Fruit fly (Drosophila melanogaster) whole organism, embryonic: ENCODE measurements around the gene CG33160.
A peak's percentile ranks its signal among the peaks of the same experiment; 100 is the strongest.

Experiments used
- CG12155 ChIP-seq: fragments of 200-800 bp; sonication (Bioruptor generic); optimal IDR thresholded peaks from 3 replicates; lab custom pipeline; 2016; ENCODE audit warnings: missing biosample characterization, missing genetic modification characterization
- CG12659 ChIP-seq: fragments of 200-800 bp; sonication (Bioruptor generic); optimal IDR thresholded peaks from 3 replicates; lab custom pipeline; 2017; ENCODE audit warnings: mild to moderate bottlenecking, missing biosample characterization, missing genetic modification reagents, missing genetic modification characterization
- CG13287 ChIP-seq: fragments of 200-800 bp; sonication (Bioruptor generic); IDR thresholded peaks from 2 replicates; pipeline ENCODE4 v1.3.6; 2022; ENCODE audit warnings: missing biosample characterization, missing genetic modification characterization; ENCODE audit not compliant: partially characterized antibody
- CG14710 ChIP-seq: fragments of 200-800 bp; sonication (Bioruptor generic); optimal IDR thresholded peaks from 3 replicates; lab custom pipeline; 2019; ENCODE audit warnings: missing biosample characterization, mild to moderate bottlenecking, missing genetic modification characterization, moderate library complexity
- CG2199 ChIP-seq: fragments of 200-800 bp; sonication (Bioruptor generic); IDR thresholded peaks from 3 replicates; pipeline ENCODE4 v1.3.6; 2022; ENCODE audit warnings: missing biosample characterization, missing genetic modification characterization
- CG3281 ChIP-seq: fragments of 200-800 bp; sonication (Bioruptor generic); optimal IDR thresholded peaks from 3 replicates; lab custom pipeline; 2017; ENCODE audit warnings: missing biosample characterization, mild to moderate bottlenecking, missing genetic modification characterization
- CG34224 ChIP-seq: fragments of 200-800 bp; sonication (Bioruptor generic); IDR thresholded peaks from 3 replicates; pipeline ENCODE4 v1.3.6; 2022; ENCODE audit warnings: missing biosample characterization, missing genetic modification characterization; ENCODE audit not compliant: partially characterized antibody
- CG43689 ChIP-seq: fragments of 200-800 bp; sonication (Bioruptor generic); IDR thresholded peaks from 2 replicates; pipeline ENCODE4 v1.3.6; 2022; ENCODE audit warnings: missing biosample characterization, missing genetic modification characterization
- CG4424 ChIP-seq: fragments of 200-800 bp; sonication (Bioruptor generic); optimal IDR thresholded peaks from 3 replicates; lab custom pipeline; 2016; ENCODE audit warnings: missing biosample characterization, missing genetic modification characterization
- CG6683 ChIP-seq: fragments of 200-800 bp; sonication (Bioruptor generic); optimal IDR thresholded peaks from 2 replicates; lab custom pipeline; 2017; ENCODE audit warnings: missing biosample characterization, mild to moderate bottlenecking, missing genetic modification characterization, missing genetic modification reagents
- CG6765 ChIP-seq: fragments of 200-800 bp; sonication (Bioruptor generic); optimal IDR thresholded peaks from 3 replicates; lab custom pipeline; 2017; ENCODE audit warnings: missing biosample characterization, mild to moderate bottlenecking, missing genetic modification characterization
- CG6813 ChIP-seq: fragments of 200-800 bp; sonication (Bioruptor generic); optimal IDR thresholded peaks from 2 replicates; lab custom pipeline; 2017; ENCODE audit warnings: missing biosample characterization, missing genetic modification characterization, mild to moderate bottlenecking, moderate library complexity, missing genetic modification reagents
- CG7271 ChIP-seq: fragments of 200-800 bp; sonication (Bioruptor generic); optimal IDR thresholded peaks from 2 replicates; lab custom pipeline; 2018; ENCODE audit warnings: missing biosample characterization, mild to moderate bottlenecking, missing genetic modification characterization, moderate library complexity
- CG9932 ChIP-seq: fragments of 200-800 bp; sonication (Bioruptor generic); IDR thresholded peaks from 2 replicates; pipeline ENCODE4 v1.3.6; 2022; ENCODE audit warnings: missing biosample characterization, missing genetic modification characterization
- Camta ChIP-seq: fragments of 200-800 bp; sonication (Bioruptor generic); optimal IDR thresholded peaks from 2 replicates; lab custom pipeline; 2016; ENCODE audit warnings: missing biosample characterization, missing genetic modification characterization
- Dp ChIP-seq: fragments of 200-800 bp; sonication (Bioruptor generic); optimal IDR thresholded peaks from 2 replicates; lab custom pipeline; 2018; ENCODE audit warnings: missing biosample characterization, mild to moderate bottlenecking, missing genetic modification characterization, moderate library complexity
- Ets97D ChIP-seq: fragments of 200-800 bp; sonication (Bioruptor generic); optimal IDR thresholded peaks from 3 replicates; lab custom pipeline; 2016; ENCODE audit warnings: missing biosample characterization, missing genetic modification characterization
- Fer1 ChIP-seq: fragments of 200-800 bp; sonication (Bioruptor generic); optimal IDR thresholded peaks from 2 replicates; lab custom pipeline; 2017; ENCODE audit warnings: missing biosample characterization, mild to moderate bottlenecking, missing genetic modification characterization
- HLH4C ChIP-seq: fragments of 200-800 bp; sonication (Bioruptor generic); IDR thresholded peaks from 3 replicates; pipeline ENCODE4 v1.3.6; 2022; ENCODE audit warnings: missing biosample characterization, missing genetic modification characterization; ENCODE audit not compliant: partially characterized antibody
- HmgZ ChIP-seq: fragments of 200-800 bp; sonication (Bioruptor generic); optimal IDR thresholded peaks from 2 replicates; lab custom pipeline; 2018; ENCODE audit warnings: missing biosample characterization, mild to moderate bottlenecking, missing genetic modification characterization
- Hsf ChIP-seq: fragments of 200-800 bp; sonication (Bioruptor generic); optimal IDR thresholded peaks from 3 replicates; lab custom pipeline; 2016; ENCODE audit warnings: missing biosample characterization, missing genetic modification characterization
- Mad ChIP-seq: fragments of 200-800 bp; sonication (Bioruptor generic); optimal IDR thresholded peaks from 2 replicates; lab custom pipeline; 2016; ENCODE audit warnings: missing biosample characterization, missing genetic modification characterization
- Med ChIP-seq: fragments of 200-800 bp; sonication (Bioruptor generic); peaks from one replicate; lab custom pipeline; 2016; ENCODE audit warnings: missing biosample characterization, missing genetic modification characterization, mild to moderate bottlenecking, inconsistent platforms, moderate library complexity
- Myb ChIP-seq: fragments of 200-800 bp; sonication (Bioruptor generic); optimal IDR thresholded peaks from 2 replicates; lab custom pipeline; 2016; ENCODE audit warnings: missing biosample characterization, missing genetic modification characterization
- NC2β ChIP-seq: fragments of 200-800 bp; sonication (Bioruptor generic); optimal IDR thresholded peaks from 2 replicates; lab custom pipeline; 2016; ENCODE audit warnings: missing biosample characterization, missing genetic modification characterization
- PHDP ChIP-seq: fragments of 200-800 bp; sonication (Bioruptor generic); optimal IDR thresholded peaks from 3 replicates; lab custom pipeline; 2018; ENCODE audit warnings: missing biosample characterization, mild to moderate bottlenecking, missing genetic modification characterization, moderate library complexity
- Sin3A ChIP-seq: fragments of >200 bp; optimal IDR thresholded peaks from 2 replicates; lab custom pipeline; 2018
- ato ChIP-seq: fragments of 200-800 bp; sonication (Bioruptor generic); IDR thresholded peaks from 2 replicates; pipeline ENCODE4 v1.3.6; 2022; ENCODE audit warnings: missing biosample characterization, missing genetic modification characterization; ENCODE audit not compliant: partially characterized antibody
- chm ChIP-seq: fragments of 200-800 bp; sonication (Bioruptor generic); IDR thresholded peaks from 2 replicates; pipeline ENCODE4 v1.3.6; 2022; ENCODE audit warnings: missing biosample characterization, missing genetic modification characterization
- dysf ChIP-seq: fragments of 200-800 bp; sonication (Bioruptor generic); IDR thresholded peaks from 3 replicates; pipeline ENCODE4 v1.3.6; 2022; ENCODE audit warnings: missing biosample characterization, missing genetic modification characterization
- gfzf ChIP-seq: fragments of 200-800 bp; sonication (Bioruptor generic); optimal IDR thresholded peaks from 2 replicates; lab custom pipeline; 2016; ENCODE audit warnings: missing biosample characterization, mild to moderate bottlenecking, missing genetic modification characterization, moderate library complexity
- gro ChIP-seq: fragments of 200-800 bp; sonication (Bioruptor generic); optimal IDR thresholded peaks from 2 replicates; lab custom pipeline; 2016; ENCODE audit warnings: missing biosample characterization, missing genetic modification characterization
- her ChIP-seq: fragments of 200-800 bp; sonication (Bioruptor generic); optimal IDR thresholded peaks from 2 replicates; lab custom pipeline; 2016; ENCODE audit warnings: missing biosample characterization, missing genetic modification characterization
- insv ChIP-seq, 2 experiments: fragments of 200-800 bp; sonication (Bioruptor generic); optimal IDR thresholded peaks; 3 replicates each; lab custom pipeline; 2016 to 2018; ENCODE audit warnings: missing biosample characterization in 2 of 2, missing genetic modification characterization in 2 of 2
- inv ChIP-seq: fragments of 200-800 bp; sonication (Bioruptor generic); IDR thresholded peaks from 2 replicates; pipeline ENCODE4 v1.3.6; 2022; ENCODE audit warnings: missing biosample characterization, missing genetic modification characterization; ENCODE audit not compliant: partially characterized antibody
- knrl ChIP-seq: fragments of 200-800 bp; sonication (Bioruptor generic); IDR thresholded peaks from 3 replicates; pipeline ENCODE4 v1.3.6; 2022; ENCODE audit warnings: missing biosample characterization, missing genetic modification characterization; ENCODE audit not compliant: partially characterized antibody
- lilli ChIP-seq: fragments of 200-800 bp; sonication (Bioruptor generic); optimal IDR thresholded peaks from 3 replicates; lab custom pipeline; 2016; ENCODE audit warnings: missing biosample characterization, missing genetic modification characterization
- mirr ChIP-seq: fragments of 200-800 bp; sonication (Bioruptor generic); optimal IDR thresholded peaks from 3 replicates; lab custom pipeline; 2018; ENCODE audit warnings: missing biosample characterization, mild to moderate bottlenecking, missing genetic modification characterization
- mld ChIP-seq: fragments of 200-800 bp; sonication (Bioruptor generic); IDR thresholded peaks from 3 replicates; pipeline ENCODE4 v1.3.6; 2022; ENCODE audit warnings: missing biosample characterization, missing genetic modification characterization; ENCODE audit not compliant: partially characterized antibody
- phol ChIP-seq: fragments of 200-800 bp; sonication (Bioruptor generic); optimal IDR thresholded peaks from 3 replicates; lab custom pipeline; 2018; ENCODE audit warnings: missing biosample characterization, mild to moderate bottlenecking, missing genetic modification characterization, moderate library complexity
- pum ChIP-seq: fragments of 200-800 bp; sonication (Bioruptor generic); optimal IDR thresholded peaks from 2 replicates; lab custom pipeline; 2016; ENCODE audit warnings: missing biosample characterization, missing genetic modification characterization
- rib ChIP-seq: fragments of 200-800 bp; sonication (Bioruptor generic); IDR thresholded peaks from 2 replicates; pipeline ENCODE4 v1.3.6; 2022; ENCODE audit warnings: missing biosample characterization, missing genetic modification characterization
- shn ChIP-seq: fragments of 200-800 bp; sonication (Bioruptor generic); optimal IDR thresholded peaks from 3 replicates; lab custom pipeline; 2016; ENCODE audit warnings: missing biosample characterization, missing genetic modification characterization
- sisA ChIP-seq: fragments of 200-800 bp; sonication (Bioruptor generic); IDR thresholded peaks from 2 replicates; pipeline ENCODE4 v1.3.6; 2022; ENCODE audit warnings: missing biosample characterization, missing genetic modification characterization
- slbo ChIP-seq: fragments of 200-800 bp; sonication (Bioruptor generic); IDR thresholded peaks from 2 replicates; pipeline ENCODE4 v1.3.6; 2022; ENCODE audit warnings: missing biosample characterization, missing genetic modification characterization
- slp2 ChIP-seq: fragments of 200-800 bp; sonication (Bioruptor generic); optimal IDR thresholded peaks from 2 replicates; lab custom pipeline; 2016; ENCODE audit warnings: missing biosample characterization, missing genetic modification characterization
- tio ChIP-seq: fragments of 200-800 bp; sonication (Bioruptor generic); optimal IDR thresholded peaks from 2 replicates; lab custom pipeline; 2017; ENCODE audit warnings: missing biosample characterization, missing genetic modification characterization, inconsistent platforms
- trh ChIP-seq: fragments of 200-800 bp; sonication (Bioruptor generic); optimal IDR thresholded peaks from 2 replicates; lab custom pipeline; 2016; ENCODE audit warnings: missing biosample characterization, missing genetic modification characterization
- zen2 ChIP-seq: fragments of 200-800 bp; sonication (Bioruptor generic); IDR thresholded peaks from 3 replicates; pipeline ENCODE4 v1.3.6; 2022; ENCODE audit warnings: missing biosample characterization, missing genetic modification characterization; ENCODE audit not compliant: partially characterized antibody
- zf30C ChIP-seq: fragments of 200-800 bp; sonication (Bioruptor generic); optimal IDR thresholded peaks from 3 replicates; lab custom pipeline; 2018; ENCODE audit warnings: missing biosample characterization, mild to moderate bottlenecking, missing genetic modification characterization

Gene CG33160

DNA sequence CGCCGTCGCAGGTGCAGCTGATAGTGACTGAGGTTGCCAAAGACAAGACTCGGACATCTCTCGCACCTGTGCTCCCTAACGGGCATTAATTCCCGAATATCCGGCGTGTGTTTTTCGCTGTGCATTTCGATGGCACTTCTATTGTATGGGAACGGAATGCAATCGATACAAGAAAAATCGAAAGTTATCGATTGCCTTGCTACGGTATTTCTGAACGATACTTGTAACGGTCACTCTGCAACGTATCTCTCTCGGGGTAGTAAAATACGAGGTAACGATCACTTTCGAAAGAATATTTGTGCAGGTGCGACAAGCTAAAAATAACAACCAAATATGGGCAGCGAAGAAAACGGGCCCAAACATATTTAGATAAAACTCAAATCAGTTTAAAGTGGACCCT is 41.2 kb downstream of the CG33160 start, which contains the start of gene CG32280:
CG32280 (plus strand) TSS at position 231 of the 400 bp plus-strand sequence.
- TF ChIP-seq PHDP (tag; lab: Kevin White, UChicago) (peak; percentile 4), phol (peak; percentile 29), dysf (GFP tag; lab: Robert Waterston, UW) (peak; percentile 35; the same call in 1 of the 3 replicates), CG12155 (GFP tag; lab: Kevin White, UChicago) (peak; percentile 46), zen2 (GFP tag; lab: Robert Waterston, UW) (peak; percentile 92), sisA (GFP tag; lab: Robert Waterston, UW) (no peak), CG3281 (GFP tag; lab: Kevin White, UChicago) (peak; percentile 24), Sin3A (lab: Kevin White, UChicago) (peak; percentile 41), shn (GFP tag; lab: Kevin White, UChicago) (peak; percentile 56), CG2199 (GFP tag; lab: Robert Waterston, UW) (0 out of 3 replicates have a peak, but pooled peaks have one; percentile 6), CG4424 (GFP tag; lab: Kevin White, UChicago) (peak; percentile 6), Myb (GFP tag; lab: Kevin White, UChicago) (peak; percentile 82), Dp (GFP tag; lab: Kevin White, UChicago) (peak; percentile 28), lilli (GFP tag; lab: Kevin White, UChicago) (peak; percentile 48), trh (GFP tag; lab: Kevin White, UChicago) (no peak), gfzf (peak; percentile 86), pum (GFP tag; lab: Kevin White, UChicago) (peak; percentile 6), HLH4C (GFP tag; lab: Robert Waterston, UW) (peak; percentile 86), CG14710 (tag; lab: Kevin White, UChicago) (peak; percentile 31), CG7271 (tag; lab: Kevin White, UChicago) (peak; percentile 68), slp2 (GFP tag; lab: Kevin White, UChicago) (peak; percentile 24), CG6813 (peak; percentile 29), CG13287 (peak; percentile 91), CG34224 (GFP tag; lab: Robert Waterston, UW) (peak; percentile 90), mld (GFP tag; lab: Robert Waterston, UW) (peak; percentile 73; the same call in 1 of the 3 replicates), mirr (GFP tag; lab: Kevin White, UChicago) (peak; percentile 0), Med (peak; percentile 87), insv (GFP tag; optimal IDR thresholded peaks at IDR 0.05; lab: Kevin White, UChicago) (peak in 1 of 2 experiments; percentile 11), Ets97D (GFP tag; lab: Kevin White, UChicago) (peak; percentile 38), tio (GFP tag; lab: Kevin White, UChicago) (no peak), CG6683 (peak; percentile 10), slbo (GFP tag; lab: Robert Waterston, UW) (peak; percentile 65), Fer1 (GFP tag; lab: Kevin White, UChicago) (peak; percentile 40), CG43689 (GFP tag; lab: Robert Waterston, UW) (no peak), her (GFP tag; lab: Kevin White, UChicago) (peak; percentile 37), zf30C (peak; percentile 85), CG6765 (GFP tag; lab: Kevin White, UChicago) (peak; percentile 20), gro (GFP tag; lab: Kevin White, UChicago) (peak; percentile 61), Mad (GFP tag; lab: Kevin White, UChicago) (peak; percentile 10), Hsf (GFP tag; lab: Kevin White, UChicago) (no peak), ato (GFP tag; lab: Robert Waterston, UW) (peak; percentile 85), rib (GFP tag; lab: Robert Waterston, UW) (no peak), NC2β (peak; percentile 33), CG9932 (GFP tag; lab: Robert Waterston, UW) (peak; percentile 63), Camta (GFP tag; lab: Kevin White, UChicago) (no peak), knrl (peak; percentile 80), chm (GFP tag; lab: Robert Waterston, UW) (peak; percentile 40; the same call in 1 of the 2 replicates), inv (GFP tag; lab: Robert Waterston, UW) (peak; percentile 77), CG12659 (GFP tag; lab: Kevin White, UChicago) (peak; percentile 65), HmgZ (tag; lab: Kevin White, UChicago) (peak; percentile 59)
